Worm (Caenorhabditis elegans) whole organism, young adult: ENCODE results near the gene C04E6.4.

Experiments
- dpff-1 ChIP-seq: sonication (generic microtip); optimal IDR thresholded peaks from 2 replicates; lab custom pipeline; 2017; ENCODE audit warnings: mild to moderate bottlenecking, missing genetic modification characterization, missing compliant biosample characterization
- let-526 ChIP-seq: fragments of 200-800 bp; sonication (Bioruptor generic); IDR thresholded peaks from 2 replicates; pipeline ENCODE4 v1.3.6; 2022; ENCODE audit warnings: missing genetic modification reagents, missing genetic modification characterization, missing compliant biosample characterization
- let-607 ChIP-seq, 2 experiments: fragments of 200-800 bp in 1 of 2; sonication (Bioruptor generic) in 1 of 2; sonication (generic microtip) in 1 of 2; optimal IDR thresholded peaks; 2 replicates each; lab custom pipeline; 2016 to 2018; ENCODE audit warnings: mild to moderate bottlenecking in 2 of 2, missing compliant biosample characterization in 2 of 2, missing genetic modification characterization in 2 of 2, moderate library complexity in 2 of 2, missing genotype in 1 of 2
- ztf-3 ChIP-seq: fragments of 200-800 bp; sonication (Bioruptor generic); optimal IDR thresholded peaks from 2 replicates; lab custom pipeline; 2018; ENCODE audit warnings: mild to moderate bottlenecking, missing genetic modification characterization, missing compliant biosample characterization

DNA sequence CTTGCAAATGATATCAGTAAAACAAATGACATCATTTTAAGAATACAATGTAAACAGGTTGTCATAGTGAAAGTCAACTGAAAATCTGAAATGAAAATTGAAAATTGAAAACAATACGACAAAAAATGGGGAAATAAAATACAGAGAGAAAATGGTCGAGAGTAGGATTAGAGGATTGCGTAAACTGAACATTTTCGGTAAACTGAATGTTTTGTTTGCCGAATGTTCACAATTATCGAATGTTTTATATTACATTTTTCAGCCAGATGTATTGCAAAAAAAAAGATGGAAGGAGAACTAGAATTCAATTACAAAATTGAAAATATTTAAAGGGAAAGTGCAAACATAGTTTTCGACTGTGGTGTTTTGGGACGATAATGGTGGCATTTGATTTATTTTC lies 42.1 kb upstream of the C04E6.4 start, which contains the start of gene F26F12.5:
- no peak for TF ChIP-seq let-526
- TF ChIP-seq ztf-3 (GFP tag; lab: Kevin White, UChicago) = no peak
- no peak for TF ChIP-seq let-607 (tag; optimal IDR thresholded peaks at IDR 0.05; lab: Kevin White, UChicago)
- TF ChIP-seq dpff-1 (tag; lab: Kevin White, UChicago) = no peak
